Fruit fly (Drosophila melanogaster): ENCODE results near the gene Irp-1A.
A peak's percentile ranks its signal among the peaks of the same experiment; 100 is the strongest.

Irp-1A gene

dm6 chr3R:22724149-22724973 is at the start of gene Irp-1A (continued):
- TF ChIP-seq ac (GFP tag; optimal IDR thresholded peaks at IDR 0.05) (no peak), Ada2b (GFP tag; IDR thresholded peaks at IDR 0.05) (peak; percentile 71), CG10565 (GFP tag; optimal IDR thresholded peaks at IDR 0.05) (no peak), CG1529 (GFP tag; optimal IDR thresholded peaks at IDR 0.05) (peak; percentile 9), prd (optimal IDR thresholded peaks at IDR 0.05) (no peak), prd (GFP tag; IDR thresholded peaks at IDR 0.05) (peak; percentile 71), CG2199 (GFP tag; IDR thresholded peaks at IDR 0.05) (no peak), CG6272 (GFP tag; IDR thresholded peaks at IDR 0.05) (peak; percentile 61), tll (GFP tag; optimal IDR thresholded peaks at IDR 0.05) (no peak), CG7357 (GFP tag; IDR thresholded peaks at IDR 0.05) (no peak), CG1647 (GFP tag; optimal IDR thresholded peaks at IDR 0.05) (peak; percentile 10), dmrt11E (tag; optimal IDR thresholded peaks at IDR 0.05) (peak; percentile 76), Hey (tag; optimal IDR thresholded peaks at IDR 0.05) (no peak), Nf-YA (GFP tag; IDR thresholded peaks at IDR 0.05) (peak; percentile 15; the same call in 1 of the 2 replicates), ranshi (GFP tag; IDR thresholded peaks at IDR 0.05) (peak; percentile 75), CG7786 (GFP tag; optimal IDR thresholded peaks at IDR 0.05) (peak; percentile 17), eve (GFP tag; optimal IDR thresholded peaks at IDR 0.05) (no peak), CG8290 (GFP tag; optimal IDR thresholded peaks at IDR 0.05) (peak; percentile 61), CG8290 (tag; optimal IDR thresholded peaks at IDR 0.05) (peak in 1 of 2 experiments; percentile 83), HLH3B (GFP tag; IDR thresholded peaks at IDR 0.05) (peak; percentile 87), Camta (GFP tag; optimal IDR thresholded peaks at IDR 0.05) (peak; percentile 22), CG9609 (GFP tag; optimal IDR thresholded peaks at IDR 0.05) (peak; percentile 23), croc (GFP tag; conservative IDR thresholded peaks at IDR 0.05) (0 out of 3 replicates have a peak, but pooled peaks have one; percentile 39), CG32772 (GFP tag; IDR thresholded peaks at IDR 0.05) (peak; percentile 64), slp2 (GFP tag; optimal IDR thresholded peaks at IDR 0.05) (no peak), cg (GFP tag; optimal IDR thresholded peaks at IDR 0.05) (no peak), tgo (GFP tag; IDR thresholded peaks at IDR 0.05) (peak; percentile 78), ap (GFP tag; IDR thresholded peaks at IDR 0.05) (peak; percentile 58), lmd (GFP tag; IDR thresholded peaks at IDR 0.05) (peak; percentile 72), CG13287 (GFP tag; IDR thresholded peaks at IDR 0.05; ENCODE audit: partially characterized antibody) (peak; percentile 89), CG10366 (GFP tag; IDR thresholded peaks at IDR 0.05) (peak; percentile 65), CG10147 (GFP tag; optimal IDR thresholded peaks at IDR 0.05) (peak; percentile 83), sc (optimal IDR thresholded peaks at IDR 0.05) (no peak), sc (GFP tag; optimal IDR thresholded peaks at IDR 0.05) (no peak), CG15479 (GFP tag; optimal IDR thresholded peaks at IDR 0.05) (no peak), psq (GFP tag; optimal IDR thresholded peaks at IDR 0.05) (peak; percentile 0), sima (GFP tag; optimal IDR thresholded peaks at IDR 0.05) (no peak), CG17829 (tag; optimal IDR thresholded peaks at IDR 0.05) (peak; percentile 81), CG32767 (GFP tag; IDR thresholded peaks at IDR 0.05) (peak; percentile 43), CG2129 (GFP tag; IDR thresholded peaks at IDR 0.05; ENCODE audit: partially characterized antibody) (peak; percentile 71), Sry-β (GFP tag; optimal IDR thresholded peaks at IDR 0.05) (peak; percentile 56), Mad (GFP tag; optimal IDR thresholded peaks at IDR 0.05) (no peak), CG2875 (GFP tag; optimal IDR thresholded peaks at IDR 0.05) (peak; percentile 44), ham (GFP tag; IDR thresholded peaks at IDR 0.05) (no peak), Lpt (GFP tag; optimal IDR thresholded peaks at IDR 0.05) (no peak), Trl (optimal IDR thresholded peaks at IDR 0.05) (no peak), Trl (GFP tag; optimal IDR thresholded peaks at IDR 0.05) (no peak), wor (GFP tag; IDR thresholded peaks at IDR 0.05) (peak; percentile 48), so (GFP tag; IDR thresholded peaks at IDR 0.05) (no peak), CG9797 (GFP tag; optimal IDR thresholded peaks at IDR 0.05) (no peak), bsh (GFP tag; optimal IDR thresholded peaks at IDR 0.05) (peak in 1 of 2 experiments; percentile 83)
